Worm (Caenorhabditis elegans) whole organism, late embryonic: ENCODE measurements around the gene siah-1.
A peak's percentile ranks its signal among the peaks of the same experiment; 100 is the strongest.

ENCODE experiments used
- C38D4.7 ChIP-seq: fragments of 200-800 bp; sonication (Bioruptor generic); optimal IDR thresholded peaks from 2 replicates; lab custom pipeline; 2018; ENCODE audit warnings: mild to moderate bottlenecking, missing genetic modification characterization, moderate library complexity, missing compliant biosample characterization
- F13H6.1 ChIP-seq: sonication (generic microtip); optimal IDR thresholded peaks from 2 replicates; lab custom pipeline; 2016; ENCODE audit warnings: missing genetic modification characterization, missing compliant biosample characterization
- K02D7.2 ChIP-seq: sonication (generic microtip); optimal IDR thresholded peaks from 2 replicates; lab custom pipeline; 2017; ENCODE audit warnings: mild to moderate bottlenecking, missing genetic modification characterization, missing compliant biosample characterization
- K09A11.1 ChIP-seq: sonication (generic microtip); optimal IDR thresholded peaks from 2 replicates; lab custom pipeline; 2017; ENCODE audit warnings: antibody characterized with exemption, mild to moderate bottlenecking, missing genetic modification characterization, missing compliant biosample characterization; ENCODE audit not compliant: insufficient read depth
- T23F11.4 ChIP-seq: fragments of 200-800 bp; sonication (Bioruptor generic); optimal IDR thresholded peaks from 2 replicates; lab custom pipeline; 2018; ENCODE audit warnings: mild to moderate bottlenecking, missing genetic modification characterization, missing compliant biosample characterization
- Y22D7AL.16 ChIP-seq: sonication (generic microtip); optimal IDR thresholded peaks from 2 replicates; lab custom pipeline; 2016; ENCODE audit warnings: missing genetic modification characterization, missing compliant biosample characterization
- ceh-14 ChIP-seq: sonication (generic microtip); optimal IDR thresholded peaks from 2 replicates; lab custom pipeline; 2016; ENCODE audit warnings: missing genotype, missing genetic modification characterization, missing compliant biosample characterization
- ceh-18 ChIP-seq: sonication (generic microtip); optimal IDR thresholded peaks from 2 replicates; lab custom pipeline; 2016; ENCODE audit warnings: missing genetic modification characterization, missing compliant biosample characterization
- ceh-31 ChIP-seq: sonication (generic microtip); optimal IDR thresholded peaks from 2 replicates; lab custom pipeline; 2016; ENCODE audit warnings: missing genetic modification characterization, missing compliant biosample characterization
- ceh-34 ChIP-seq: sonication (generic microtip); optimal IDR thresholded peaks from 2 replicates; lab custom pipeline; 2016; ENCODE audit warnings: mild to moderate bottlenecking, missing genetic modification characterization, missing compliant biosample characterization
- ceh-45 ChIP-seq: fragments of 200-800 bp; sonication (Bioruptor generic); IDR thresholded peaks from 2 replicates; pipeline ENCODE4 v1.3.6; 2022; ENCODE audit warnings: missing genetic modification reagents, missing genetic modification characterization, missing compliant biosample characterization
- ceh-48 ChIP-seq: sonication (generic microtip); optimal IDR thresholded peaks from 2 replicates; lab custom pipeline; 2016; ENCODE audit warnings: missing genetic modification characterization, inconsistent platforms, missing compliant biosample characterization
- ceh-9 ChIP-seq: sonication (generic microtip); optimal IDR thresholded peaks from 2 replicates; lab custom pipeline; 2016; ENCODE audit warnings: mild to moderate bottlenecking, missing genetic modification characterization, inconsistent platforms, missing compliant biosample characterization
- elt-4 ChIP-seq: sonication (generic microtip); optimal IDR thresholded peaks from 2 replicates; lab custom pipeline; 2016; ENCODE audit warnings: missing genetic modification characterization, missing compliant biosample characterization
- ets-4 ChIP-seq: sonication (generic microtip); optimal IDR thresholded peaks from 2 replicates; lab custom pipeline; 2016; ENCODE audit warnings: missing genetic modification characterization, missing compliant biosample characterization
- eyg-1 ChIP-seq: sonication (generic microtip); optimal IDR thresholded peaks from 2 replicates; lab custom pipeline; 2016; ENCODE audit warnings: missing genotype, missing genetic modification characterization, missing compliant biosample characterization
- fax-1 ChIP-seq: sonication (generic microtip); optimal IDR thresholded peaks from 2 replicates; lab custom pipeline; 2016; ENCODE audit warnings: missing genotype, missing genetic modification characterization, missing compliant biosample characterization
- fkh-10 ChIP-seq: fragments of 150-350 bp; optimal IDR thresholded peaks from 2 replicates; lab custom pipeline; 2014; ENCODE audit warnings: missing biosample characterization, missing genetic modification reagents, missing genetic modification characterization
- hlh-13 ChIP-seq: fragments of 200-800 bp; sonication (Bioruptor generic); optimal IDR thresholded peaks from 2 replicates; lab custom pipeline; 2018; ENCODE audit warnings: mild to moderate bottlenecking, missing genetic modification characterization, missing compliant biosample characterization
- hlh-30 ChIP-seq: sonication (generic microtip); optimal IDR thresholded peaks from 2 replicates; lab custom pipeline; 2017; ENCODE audit warnings: antibody characterized with exemption, missing genetic modification characterization, missing compliant biosample characterization; ENCODE audit not compliant: insufficient read depth
- hlh-6 ChIP-seq: sonication (generic microtip); optimal IDR thresholded peaks from 2 replicates; lab custom pipeline; 2016; ENCODE audit warnings: missing genotype, missing genetic modification characterization, missing compliant biosample characterization
- lim-6 ChIP-seq: sonication (generic microtip); optimal IDR thresholded peaks from 2 replicates; lab custom pipeline; 2016; ENCODE audit warnings: missing genetic modification characterization, missing compliant biosample characterization
- lin-11 ChIP-seq: fragments of 200-800 bp; sonication (Bioruptor generic); optimal IDR thresholded peaks from 2 replicates; lab custom pipeline; 2018; ENCODE audit warnings: mild to moderate bottlenecking, missing genetic modification characterization, missing compliant biosample characterization
- mec-3 ChIP-seq: sonication (generic microtip); optimal IDR thresholded peaks from 2 replicates; lab custom pipeline; 2016; ENCODE audit warnings: borderline replicate concordance, missing genetic modification characterization, missing compliant biosample characterization
- nhr-11 ChIP-seq: fragments of 150-350 bp; optimal IDR thresholded peaks from 2 replicates; lab custom pipeline; 2014; ENCODE audit warnings: missing biosample characterization, missing genetic modification characterization
- nhr-232 ChIP-seq: sonication (generic microtip); optimal IDR thresholded peaks from 2 replicates; lab custom pipeline; 2016; ENCODE audit warnings: missing genetic modification characterization, missing compliant biosample characterization
- pag-3 ChIP-seq: sonication (generic microtip); optimal IDR thresholded peaks from 2 replicates; lab custom pipeline; 2016; ENCODE audit warnings: missing compliant biosample characterization, missing genetic modification characterization, borderline replicate concordance
- pat-9 ChIP-seq: fragments of 200-800 bp; sonication (Bioruptor generic); optimal IDR thresholded peaks from 2 replicates; lab custom pipeline; 2018; ENCODE audit warnings: mild to moderate bottlenecking, missing genetic modification characterization, moderate library complexity, missing compliant biosample characterization
- pha-2 ChIP-seq: sonication (generic microtip); optimal IDR thresholded peaks from 2 replicates; lab custom pipeline; 2017; ENCODE audit warnings: mild to moderate bottlenecking, missing genetic modification characterization, missing compliant biosample characterization
- pha-4 ChIP-seq: fragments of 150-350 bp; optimal IDR thresholded peaks from 2 replicates; lab custom pipeline; 2018; ENCODE audit warnings: missing biosample characterization, missing genetic modification reagents, missing genetic modification characterization
- pqm-1 ChIP-seq: sonication (generic microtip); optimal IDR thresholded peaks from 2 replicates; lab custom pipeline; 2016; ENCODE audit warnings: missing genetic modification characterization, missing compliant biosample characterization
- pros-1 ChIP-seq: fragments of 150-350 bp; optimal IDR thresholded peaks from 2 replicates; lab custom pipeline; 2014; ENCODE audit warnings: missing biosample characterization, missing genetic modification reagents, missing genetic modification characterization
- ref-2 ChIP-seq: sonication (generic microtip); optimal IDR thresholded peaks from 2 replicates; lab custom pipeline; 2016; ENCODE audit warnings: missing genetic modification characterization, missing compliant biosample characterization
- rnt-1 ChIP-seq: sonication (generic microtip); optimal IDR thresholded peaks from 2 replicates; lab custom pipeline; 2016; ENCODE audit warnings: missing genetic modification characterization, missing compliant biosample characterization
- sdc-2 ChIP-seq: sonication (generic microtip); optimal IDR thresholded peaks from 2 replicates; lab custom pipeline; 2016; ENCODE audit warnings: missing genotype, missing genetic modification characterization, missing compliant biosample characterization
- sox-2 ChIP-seq: fragments of 200-800 bp; sonication (Bioruptor generic); IDR thresholded peaks from 2 replicates; pipeline ENCODE4 v1.3.6; 2022; ENCODE audit warnings: missing genetic modification reagents, missing genetic modification characterization, missing compliant biosample characterization
- sox-4 ChIP-seq: sonication (generic microtip); optimal IDR thresholded peaks from 2 replicates; lab custom pipeline; 2017; ENCODE audit warnings: mild to moderate bottlenecking, missing genetic modification characterization, inconsistent platforms, missing compliant biosample characterization
- tbx-7 ChIP-seq: sonication (generic microtip); optimal IDR thresholded peaks from 2 replicates; lab custom pipeline; 2016; ENCODE audit warnings: missing genotype, missing genetic modification characterization, missing compliant biosample characterization
- ttx-3 ChIP-seq: sonication (generic microtip); optimal IDR thresholded peaks from 2 replicates; lab custom pipeline; 2016; ENCODE audit warnings: missing genetic modification reagents, missing genetic modification characterization, missing compliant biosample characterization
- unc-3 ChIP-seq, 2 experiments: fragments of 200-800 bp in 1 of 2; sonication (Bioruptor generic) in 1 of 2; sonication (generic microtip) in 1 of 2; conservative IDR thresholded peaks in 1 of 2; optimal IDR thresholded peaks in 1 of 2; 2 replicates each; pipeline versions ENCODE4 v1.3.6 to Lab custom; 2016 to 2022; ENCODE audit warnings: missing compliant biosample characterization in 2 of 2, missing genetic modification characterization in 2 of 2, missing genetic modification reagents in 1 of 2
- unc-42 ChIP-seq: sonication (generic microtip); optimal IDR thresholded peaks from 2 replicates; lab custom pipeline; 2016; ENCODE audit warnings: missing genotype, missing genetic modification characterization, missing compliant biosample characterization
- ztf-16 ChIP-seq: sonication (generic microtip); optimal IDR thresholded peaks from 2 replicates; lab custom pipeline; 2017; ENCODE audit warnings: missing genetic modification characterization, missing compliant biosample characterization

Gene siah-1

DNA sequence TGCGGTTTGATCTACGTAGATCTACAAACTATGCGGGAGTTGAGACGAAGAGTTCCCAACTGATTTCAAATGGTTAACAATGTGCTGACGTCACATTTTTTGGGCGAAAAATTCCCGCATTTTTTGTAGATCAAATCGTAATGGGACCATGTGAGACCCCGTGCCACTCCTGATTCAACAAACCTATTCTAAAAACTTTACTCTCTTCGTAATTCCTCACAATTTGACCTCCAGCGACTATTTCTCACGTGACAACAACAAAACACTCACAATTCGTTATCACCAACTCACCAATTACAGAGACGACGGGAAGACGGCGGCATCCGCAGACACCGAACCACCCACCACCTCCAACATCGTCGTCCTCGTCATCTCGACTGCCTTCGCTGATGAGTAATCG is at the start of gene siah-1:
Gene siah-1 (plus strand): TSS at position 301 of the 400 bp plus-strand sequence.
- TF ChIP-seq ceh-18 (tag; lab: Kevin White, UChicago) = no peak
- no peak for TF ChIP-seq ceh-45 (GFP tag; lab: Robert Waterston, UW)
- no peak for TF ChIP-seq ceh-31 (tag; lab: Kevin White, UChicago)
- no peak for TF ChIP-seq pqm-1 (tag; lab: Kevin White, UChicago)
- TF ChIP-seq Y22D7AL.16 (tag; lab: Kevin White, UChicago) = no peak
- no peak for TF ChIP-seq mec-3 (tag; lab: Kevin White, UChicago)
- TF ChIP-seq K09A11.1 (tag; lab: Kevin White, UChicago) = no peak
- TF ChIP-seq rnt-1 (tag; lab: Kevin White, UChicago) = no peak
- no peak for TF ChIP-seq ref-2 (tag; lab: Kevin White, UChicago)
- no peak for TF ChIP-seq fax-1 (tag; lab: Kevin White, UChicago)
- no peak for TF ChIP-seq pat-9 (tag; lab: Kevin White, UChicago)
- TF ChIP-seq ceh-14 (tag; lab: Kevin White, UChicago) = no peak
- TF ChIP-seq tbx-7 (tag; lab: Kevin White, UChicago) = no peak
- TF ChIP-seq lim-6 (tag; lab: Kevin White, UChicago) = no peak

ce11 chrIV:3694638-3695037 is 49.2 kb upstream of the siah-1 start, which contains the start of the genes taf-6.2 and Y37E11AL.3:
Gene taf-6.2 (minus strand): TSS chrIV:3694733.
Gene Y37E11AL.3 (plus strand): TSS chrIV:3694935.
- no peak for TF ChIP-seq ceh-18 (tag; lab: Kevin White, UChicago)
- peak; percentile 54 for TF ChIP-seq ceh-48 (tag; lab: Kevin White, UChicago)
- TF ChIP-seq sox-4 = no peak
- peak; percentile 33 for TF ChIP-seq unc-42 (tag; lab: Kevin White, UChicago)
- TF ChIP-seq ztf-16 = no peak
- TF ChIP-seq K02D7.2 (tag; lab: Kevin White, UChicago) = no peak
- no peak for TF ChIP-seq fkh-10 (GFP tag; lab: Kevin White, UChicago)
- TF ChIP-seq hlh-30 (tag; lab: Kevin White, UChicago) = no peak
- no peak for TF ChIP-seq eyg-1 (tag; lab: Kevin White, UChicago)
- peak; percentile 4 for TF ChIP-seq ceh-34 (tag; lab: Kevin White, UChicago)
- TF ChIP-seq sdc-2 (tag; lab: Kevin White, UChicago) = no peak

DNA sequence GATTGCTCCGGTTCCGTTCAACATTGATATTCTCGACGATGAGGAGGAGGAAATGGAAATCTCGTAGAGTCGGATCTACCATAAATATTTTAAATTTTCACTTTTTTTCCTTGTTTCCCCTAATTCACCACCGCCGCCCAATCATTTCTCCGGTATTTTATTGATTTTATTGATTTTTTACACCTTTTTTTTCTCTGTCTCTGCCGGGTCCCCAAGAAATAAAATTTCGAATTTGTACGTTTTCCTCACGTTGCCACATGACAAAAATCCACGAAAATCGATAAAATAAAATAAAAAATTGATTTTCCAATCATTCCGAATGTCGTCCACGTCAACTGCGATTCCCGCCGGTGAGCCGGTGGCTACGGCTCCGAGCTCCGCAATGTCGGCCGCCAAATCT is 45.6 kb upstream of the siah-1 start, which contains the start of gene Y37E11AL.2:
Gene Y37E11AL.2 (plus strand): TSS at position 301 of the 400 bp plus-strand sequence.
- TF ChIP-seq ref-2 (tag; lab: Kevin White, UChicago) (no peak), unc-3 (GFP tag; conservative IDR thresholded peaks at IDR 0.05; lab: Robert Waterston, UW) (no peak), unc-3 (tag; optimal IDR thresholded peaks at IDR 0.05; lab: Kevin White, UChicago) (no peak), nhr-11 (no peak), hlh-6 (tag; lab: Kevin White, UChicago) (no peak), elt-4 (no peak), sox-2 (GFP tag; lab: Robert Waterston, UW) (no peak), lin-11 (tag; lab: Kevin White, UChicago) (no peak), F13H6.1 (no peak)

- TF ChIP-seq sox-2 (GFP tag; lab: Robert Waterston, UW) = no peak
- no peak for TF ChIP-seq elt-4
- TF ChIP-seq tbx-7 (tag; lab: Kevin White, UChicago) = no peak
- TF ChIP-seq ztf-16 = no peak
- TF ChIP-seq ceh-48 (tag; lab: Kevin White, UChicago) = no peak
- TF ChIP-seq, all 69 proteins: peak for 0
These were observed 43.3 kb upstream of the siah-1 start, which contains the start of gene Y37E11AL.9 for ce11 chrIV:3700554-3700953. Gene Y37E11AL.9 (minus strand): TSS chrIV:3700654.

DNA sequence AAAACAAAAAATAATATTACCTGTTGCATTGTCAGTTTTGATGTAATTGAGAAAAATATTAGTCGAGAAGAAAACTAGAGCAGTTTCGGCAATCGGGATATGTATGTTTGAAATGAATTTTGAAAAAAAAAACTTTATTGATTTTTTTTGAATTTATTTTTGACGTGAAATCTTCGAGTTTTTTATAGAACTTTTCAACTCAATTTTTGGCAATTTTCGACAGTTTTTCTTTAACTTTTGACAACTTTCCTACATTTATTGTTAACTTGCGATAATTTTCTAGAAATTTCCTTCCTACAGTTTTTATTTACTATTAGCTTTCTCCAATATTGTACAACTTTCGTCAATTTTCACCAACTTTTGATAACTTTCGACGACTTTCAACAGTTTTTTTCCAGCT is 42.0 kb upstream of the siah-1 start, which contains the start of gene Y37E11AL.12:
Gene Y37E11AL.12 (minus strand): TSS at position 101 of the 400 bp plus-strand sequence.
- TF ChIP-seq pha-4 (tag; lab: Kevin White, UChicago) (no peak), ceh-31 (tag; lab: Kevin White, UChicago) (no peak), hlh-13 (GFP tag; lab: Kevin White, UChicago) (no peak), pros-1 (tag; lab: Kevin White, UChicago) (no peak), sdc-2 (tag; lab: Kevin White, UChicago) (no peak), pag-3 (tag; lab: Kevin White, UChicago) (no peak), ceh-45 (GFP tag; lab: Robert Waterston, UW) (no peak), ceh-34 (tag; lab: Kevin White, UChicago) (no peak), nhr-232 (no peak), pha-2 (no peak), fax-1 (tag; lab: Kevin White, UChicago) (no peak), ttx-3 (tag; lab: Kevin White, UChicago) (no peak), C38D4.7 (GFP tag; lab: Kevin White, UChicago) (no peak), ceh-9 (no peak), T23F11.4 (GFP tag; lab: Kevin White, UChicago) (no peak), sox-4 (no peak), ets-4 (tag; lab: Kevin White, UChicago) (no peak)
